Worm (Caenorhabditis elegans) whole organism, mixed stage, embryonic: Measurements from ENCODE around the gene ZK673.11.
A peak's percentile ranks its signal among the peaks of the same experiment; 100 is the strongest.

Experiments used
- M03D4.4 ChIP-seq: sonication (generic microtip); optimal IDR thresholded peaks from 2 replicates; lab custom pipeline; 2017; ENCODE audit warnings: mild to moderate bottlenecking, missing genetic modification characterization, missing compliant biosample characterization
- blmp-1 ChIP-seq: fragments of 150-350 bp; optimal IDR thresholded peaks from 2 replicates; lab custom pipeline; 2014; ENCODE audit warnings: missing biosample characterization, missing genetic modification characterization
- ceh-39 ChIP-seq: fragments of 150-350 bp; optimal IDR thresholded peaks from 2 replicates; lab custom pipeline; 2014; ENCODE audit warnings: missing biosample characterization, missing genetic modification characterization
- ceh-43 ChIP-seq: fragments of 200-800 bp; sonication (Bioruptor generic); optimal IDR thresholded peaks from 2 replicates; lab custom pipeline; 2018; ENCODE audit warnings: mild to moderate bottlenecking, missing genetic modification characterization, moderate library complexity, missing compliant biosample characterization
- ces-1 ChIP-seq: fragments of 150-350 bp; optimal IDR thresholded peaks from 2 replicates; lab custom pipeline; 2014; ENCODE audit warnings: missing biosample characterization, missing genetic modification reagents, missing genetic modification characterization
- cnd-1 ChIP-seq: fragments of 200-800 bp; sonication (Bioruptor generic); optimal IDR thresholded peaks from 2 replicates; lab custom pipeline; 2018; ENCODE audit warnings: mild to moderate bottlenecking, missing genetic modification characterization, missing compliant biosample characterization
- drap-1 ChIP-seq: fragments of 200-800 bp; sonication (Bioruptor generic); optimal IDR thresholded peaks from 3 replicates; lab custom pipeline; 2018; ENCODE audit warnings: mild to moderate bottlenecking, missing genetic modification characterization, missing compliant biosample characterization
- elt-1 ChIP-seq: sonication (generic microtip); optimal IDR thresholded peaks from 2 replicates; lab custom pipeline; 2017; ENCODE audit warnings: missing genetic modification characterization, mild to moderate bottlenecking, missing compliant biosample characterization, antibody characterized with exemption, moderate library complexity, borderline replicate concordance; ENCODE audit not compliant: insufficient read depth
- flh-1 ChIP-seq: fragments of 200-800 bp; sonication (Bioruptor generic); optimal IDR thresholded peaks from 2 replicates; lab custom pipeline; 2018; ENCODE audit warnings: mild to moderate bottlenecking, missing genetic modification characterization, moderate library complexity, missing compliant biosample characterization
- ham-2 ChIP-seq: fragments of 200-800 bp; sonication (Bioruptor generic); optimal IDR thresholded peaks from 2 replicates; lab custom pipeline; 2018; ENCODE audit warnings: mild to moderate bottlenecking, missing genetic modification characterization, missing compliant biosample characterization
- lin-13 ChIP-seq: fragments of 150-350 bp; optimal IDR thresholded peaks from 2 replicates; lab custom pipeline; 2014; ENCODE audit warnings: missing biosample characterization, missing genetic modification characterization
- lin-32 ChIP-seq: fragments of 200-800 bp; sonication (Bioruptor generic); optimal IDR thresholded peaks from 2 replicates; lab custom pipeline; 2018; ENCODE audit warnings: mild to moderate bottlenecking, missing genetic modification characterization, missing compliant biosample characterization
- lsy-2 ChIP-seq: fragments of 150-350 bp; optimal IDR thresholded peaks from 2 replicates; lab custom pipeline; 2014; ENCODE audit warnings: missing biosample characterization, missing genetic modification characterization
- mab-5 ChIP-seq: fragments of 150-350 bp; optimal IDR thresholded peaks from 2 replicates; lab custom pipeline; 2014; ENCODE audit warnings: missing biosample characterization, missing genetic modification characterization
- mep-1 ChIP-seq: fragments of 150-350 bp; optimal IDR thresholded peaks from 2 replicates; lab custom pipeline; 2017; ENCODE audit warnings: missing biosample characterization, missing genetic modification reagents, missing genetic modification characterization, inconsistent platforms
- mls-2 ChIP-seq: sonication (generic microtip); optimal IDR thresholded peaks from 2 replicates; lab custom pipeline; 2016; ENCODE audit warnings: mild to moderate bottlenecking, missing genetic modification characterization, moderate library complexity, missing compliant biosample characterization
- nhr-2 ChIP-seq: fragments of 150-350 bp; optimal IDR thresholded peaks from 2 replicates; lab custom pipeline; 2014; ENCODE audit warnings: missing biosample characterization, missing genetic modification characterization
- nhr-237 ChIP-seq: fragments of 150-350 bp; optimal IDR thresholded peaks from 2 replicates; lab custom pipeline; 2014; ENCODE audit warnings: missing biosample characterization, missing genetic modification characterization
- nhr-28 ChIP-seq: fragments of 150-350 bp; optimal IDR thresholded peaks from 2 replicates; lab custom pipeline; 2014; ENCODE audit warnings: missing biosample characterization, missing genetic modification characterization
- nhr-76 ChIP-seq: sonication (generic microtip); optimal IDR thresholded peaks from 2 replicates; lab custom pipeline; 2017; ENCODE audit warnings: missing biosample characterization, missing genetic modification characterization
- pha-4 ChIP-seq: fragments of 150-350 bp; optimal IDR thresholded peaks from 2 replicates; lab custom pipeline; 2018; ENCODE audit warnings: missing biosample characterization, missing genetic modification reagents, missing genetic modification characterization
- sem-2 ChIP-seq: fragments of 200-800 bp; sonication (Bioruptor generic); optimal IDR thresholded peaks from 2 replicates; lab custom pipeline; 2018; ENCODE audit warnings: mild to moderate bottlenecking, missing genetic modification characterization, missing compliant biosample characterization
- snpc-4 ChIP-seq: fragments of 150-350 bp; optimal IDR thresholded peaks from 2 replicates; lab custom pipeline; 2014; ENCODE audit warnings: missing biosample characterization, missing genetic modification characterization
- sptf-1 ChIP-seq: sonication (generic microtip); optimal IDR thresholded peaks from 2 replicates; lab custom pipeline; 2017; ENCODE audit warnings: mild to moderate bottlenecking, missing genetic modification characterization, moderate library complexity, missing compliant biosample characterization
- tbx-8 ChIP-seq: fragments of 200-800 bp; sonication (Bioruptor generic); optimal IDR thresholded peaks from 2 replicates; lab custom pipeline; 2018; ENCODE audit warnings: mild to moderate bottlenecking, missing genetic modification characterization, moderate library complexity, missing compliant biosample characterization
- unc-120 ChIP-seq: sonication (generic microtip); optimal IDR thresholded peaks from 2 replicates; lab custom pipeline; 2017; ENCODE audit warnings: missing genetic modification characterization, missing compliant biosample characterization; ENCODE audit not compliant: poor library complexity, severe bottlenecking
- unc-39 ChIP-seq: fragments of 150-350 bp; optimal IDR thresholded peaks from 2 replicates; lab custom pipeline; 2014; ENCODE audit warnings: missing biosample characterization, missing genetic modification characterization
- unc-62 ChIP-seq: fragments of 150-350 bp; optimal IDR thresholded peaks from 2 replicates; lab custom pipeline; 2014; ENCODE audit warnings: missing biosample characterization, missing genetic modification reagents, missing genetic modification characterization
- ztf-11 ChIP-seq: fragments of 150-350 bp; optimal IDR thresholded peaks from 2 replicates; lab custom pipeline; 2014; ENCODE audit warnings: missing biosample characterization, missing genetic modification characterization

The ZK673.11 gene

DNA sequence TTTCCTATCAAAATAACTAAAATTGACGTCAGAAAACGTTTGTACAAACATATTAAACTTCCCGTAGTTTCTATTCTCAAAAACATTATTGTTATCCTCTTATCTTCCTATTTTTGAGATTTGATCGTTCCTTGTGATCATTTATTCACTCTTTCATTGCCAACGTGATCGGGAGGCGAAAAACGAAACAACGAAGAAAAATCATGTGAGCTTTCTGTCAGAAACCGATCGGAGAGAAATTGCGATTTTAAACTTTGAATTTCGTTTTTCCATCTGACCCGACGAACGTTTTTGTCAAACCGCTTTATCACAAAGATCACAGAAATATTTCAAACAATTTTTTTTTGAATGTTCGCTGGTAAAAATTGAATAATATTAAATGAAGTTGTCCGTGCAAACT lies 10.8 kb upstream of the ZK673.11 start:
- TF ChIP-seq unc-120: no peak
- no peak for TF ChIP-seq lin-13 (tag; lab: Kevin White, UChicago)
- no peak for TF ChIP-seq elt-1 (tag; lab: Kevin White, UChicago)
- TF ChIP-seq tbx-8 (GFP tag; lab: Kevin White, UChicago): no peak
- no peak for TF ChIP-seq flh-1
- TF ChIP-seq pha-4 (tag; lab: Kevin White, UChicago): no peak
- no peak for TF ChIP-seq nhr-2 (tag; lab: Kevin White, UChicago)

- TF ChIP-seq elt-1 (tag; lab: Kevin White, UChicago): no peak
- TF ChIP-seq unc-120: no peak
- TF ChIP-seq sem-2: no peak
- no peak for TF ChIP-seq mab-5 (tag; lab: Kevin White, UChicago)
- no peak for TF ChIP-seq ceh-39 (tag; lab: Kevin White, UChicago)
- TF ChIP-seq M03D4.4: no peak
- no peak for TF ChIP-seq lin-13 (tag; lab: Kevin White, UChicago)
- TF ChIP-seq sptf-1 (tag; lab: Kevin White, UChicago): no peak
- TF ChIP-seq lsy-2 (tag; lab: Kevin White, UChicago): no peak
- TF ChIP-seq nhr-76 (tag; lab: Kevin White, UChicago): no peak
- TF ChIP-seq unc-62 (GFP tag; lab: Kevin White, UChicago): no peak
- no peak for TF ChIP-seq ces-1 (GFP tag; lab: Kevin White, UChicago)
- no peak for TF ChIP-seq ztf-11 (tag; lab: Kevin White, UChicago)
- TF ChIP-seq drap-1 (GFP tag; lab: Kevin White, UChicago): no peak
Measured at ce11 chrII:10446814-10447213, 10.3 kb upstream of the ZK673.11 start.

- TF ChIP-seq lin-32 (GFP tag; lab: Kevin White, UChicago) (no peak), ham-2 (GFP tag; lab: Kevin White, UChicago) (no peak), elt-1 (tag; lab: Kevin White, UChicago) (no peak)
Measured at ce11 chrII:10447348-10448316, 9.4 kb upstream of the ZK673.11 start, which contains the start of gene ZK673.2. ZK673.2 (plus strand) TSS chrII:10448266.

ce11 chrII:10449707-10450106 lies 7.4 kb upstream of the ZK673.11 start, which contains the start of gene lin-56:
lin-56 (plus strand) TSS chrII:10450007.
- TF ChIP-seq nhr-28 (tag; lab: Kevin White, UChicago) (no peak), ztf-11 (tag; lab: Kevin White, UChicago) (no peak), tbx-8 (GFP tag; lab: Kevin White, UChicago) (no peak), ceh-39 (tag; lab: Kevin White, UChicago) (no peak), snpc-4 (tag; lab: Kevin White, UChicago) (no peak), mep-1 (tag; lab: Kevin White, UChicago) (no peak), mls-2 (no peak), blmp-1 (tag; lab: Kevin White, UChicago) (no peak), drap-1 (GFP tag; lab: Kevin White, UChicago) (no peak), unc-120 (no peak)

DNA sequence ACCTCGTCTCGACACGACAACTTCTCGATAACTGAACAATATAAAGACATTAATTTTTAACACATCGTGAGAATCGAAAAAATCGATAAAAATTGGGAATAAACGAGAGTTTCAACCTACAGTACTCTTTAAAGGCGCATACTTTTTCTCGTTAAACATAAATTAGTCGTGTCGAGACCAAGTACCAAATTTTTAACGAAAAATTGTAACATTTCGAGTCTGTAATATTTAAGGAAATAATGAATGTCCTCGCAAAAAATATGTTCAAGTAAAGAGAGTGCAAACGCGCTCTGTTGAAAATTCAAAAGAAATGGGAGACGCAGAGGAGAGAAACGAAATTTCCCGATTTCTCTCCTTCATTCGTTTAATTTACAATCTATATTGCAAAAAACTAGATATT lies 6.7 kb upstream of the ZK673.11 start:
- no peak for TF ChIP-seq sem-2
- TF ChIP-seq cnd-1 (tag; lab: Kevin White, UChicago): no peak
- no peak for TF ChIP-seq ceh-43 (GFP tag; lab: Kevin White, UChicago)
- TF ChIP-seq unc-39 (tag; lab: Kevin White, UChicago): no peak
- no peak for TF ChIP-seq flh-1
- TF ChIP-seq pha-4 (tag; lab: Kevin White, UChicago): no peak
- TF ChIP-seq nhr-237 (tag; lab: Kevin White, UChicago): no peak
- TF ChIP-seq sptf-1 (tag; lab: Kevin White, UChicago): no peak
- TF ChIP-seq mep-1 (tag; lab: Kevin White, UChicago): peak; percentile 27
